Fruit fly (Drosophila melanogaster) whole organism, wandering third instar larva: ENCODE results near the gene Cpr72Eb.

Experiments
- GATAd ChIP-seq: sonication (Bioruptor generic); optimal IDR thresholded peaks from 2 replicates; lab custom pipeline; 2016; ENCODE audit warnings: missing biosample characterization, missing genetic modification characterization
- Mio ChIP-seq: sonication (Bioruptor generic); optimal IDR thresholded peaks from 2 replicates; lab custom pipeline; 2016; ENCODE audit warnings: missing biosample characterization, missing genetic modification characterization
- Myc ChIP-seq: fragments of >200 bp; optimal IDR thresholded peaks from 2 replicates; lab custom pipeline; 2017
- N ChIP-seq: fragments of >200 bp; optimal IDR thresholded peaks from 2 replicates; lab custom pipeline; 2018; ENCODE audit warnings: missing biosample characterization, missing external identifiers, missing genetic modification characterization
- Sp1 ChIP-seq: fragments of 200-800 bp; sonication (Bioruptor generic); optimal IDR thresholded peaks from 3 replicates; lab custom pipeline; 2019; ENCODE audit warnings: missing biosample characterization, mild to moderate bottlenecking, missing genetic modification characterization, moderate library complexity
- Vsx2 ChIP-seq: fragments of 200-300, 225-300 bp; sonication (Bioruptor generic); optimal IDR thresholded peaks from 2 replicates; lab custom pipeline; 2018; ENCODE audit warnings: missing biosample characterization, missing genetic modification characterization; ENCODE audit not compliant: partially characterized antibody
- fru ChIP-seq: fragments of 200-800 bp; sonication (Bioruptor generic); optimal IDR thresholded peaks from 3 replicates; lab custom pipeline; 2016; ENCODE audit warnings: missing biosample characterization, mild to moderate bottlenecking, missing genetic modification characterization
- lola ChIP-seq: fragments of >200 bp; optimal IDR thresholded peaks from 2 replicates; lab custom pipeline; 2017; ENCODE audit warnings: missing biosample characterization, missing genetic modification characterization
- psq ChIP-seq: fragments of 200-800 bp; sonication (Bioruptor generic); optimal IDR thresholded peaks from 3 replicates; lab custom pipeline; 2017; ENCODE audit warnings: missing biosample characterization, mild to moderate bottlenecking, missing genetic modification characterization, moderate library complexity

DNA sequence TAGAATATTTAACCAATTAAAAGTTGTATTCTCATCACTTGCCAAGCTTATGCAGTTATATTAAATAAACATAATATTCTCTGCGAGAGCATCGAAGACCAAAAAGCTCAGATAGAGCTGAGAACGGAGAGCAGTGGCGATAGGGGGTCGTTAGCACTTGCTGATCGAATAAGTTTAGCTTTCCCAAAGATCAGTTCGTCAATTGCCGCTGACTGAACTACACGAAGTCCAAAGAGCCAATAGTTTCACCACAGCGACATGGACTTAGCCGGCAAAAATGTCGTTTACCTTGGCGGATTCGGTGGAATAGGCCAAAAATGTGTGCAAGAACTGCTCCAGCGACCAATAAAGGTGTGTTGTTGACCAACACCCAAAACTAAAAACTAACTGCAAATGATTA is 3.5 kb downstream of the Cpr72Eb start, which contains the start of gene CG4842:
- TF ChIP-seq Mio (no peak), N (GFP tag; lab: Kevin White, UChicago) (no peak), Sp1 (GFP tag; lab: Kevin White, UChicago) (no peak), psq (GFP tag; lab: Kevin White, UChicago) (no peak), fru (no peak), lola (GFP tag; lab: Kevin White, UChicago) (no peak), Vsx2 (GFP tag; lab: Kevin White, UChicago) (no peak), Myc (lab: Kevin White, UChicago) (no peak), GATAd (GFP tag; lab: Kevin White, UChicago) (no peak)
